Fruit fly (Drosophila melanogaster) whole organism, prepupa: ENCODE data around the gene CG46468.

Experiments
- Blimp-1 ChIP-seq: fragments of 200-800 bp; sonication (Bioruptor generic); optimal IDR thresholded peaks from 3 replicates; lab custom pipeline; 2017; ENCODE audit warnings: missing biosample characterization, missing genetic modification characterization, mild to moderate bottlenecking, moderate library complexity, missing genetic modification reagents
- CG10631 ChIP-seq: fragments of 200-800 bp; sonication (Bioruptor generic); optimal IDR thresholded peaks from 2 replicates; lab custom pipeline; 2016; ENCODE audit warnings: missing biosample characterization, missing genetic modification characterization
- CG10669 ChIP-seq: fragments of 200-800 bp; sonication (Bioruptor generic); optimal IDR thresholded peaks from 3 replicates; lab custom pipeline; 2018; ENCODE audit warnings: missing biosample characterization, mild to moderate bottlenecking, missing genetic modification characterization, moderate library complexity
- CG11762 ChIP-seq: fragments of 200-800 bp; sonication (Bioruptor generic); optimal IDR thresholded peaks from 3 replicates; lab custom pipeline; 2016; ENCODE audit warnings: missing biosample characterization, missing genetic modification characterization; ENCODE audit not compliant: insufficient read depth
- CG11902 ChIP-seq: fragments of 200-800 bp; sonication (Bioruptor generic); optimal IDR thresholded peaks from 3 replicates; lab custom pipeline; 2016; ENCODE audit warnings: missing biosample characterization, missing genetic modification characterization
- CG15336 ChIP-seq: fragments of 200-800 bp; sonication (Bioruptor generic); IDR thresholded peaks from 2 replicates; pipeline ENCODE4 v1.3.6; 2022; ENCODE audit warnings: missing biosample characterization, missing genetic modification characterization
- CG1621 ChIP-seq: fragments of 200-800 bp; sonication (Bioruptor generic); optimal IDR thresholded peaks from 3 replicates; lab custom pipeline; 2018; ENCODE audit warnings: missing biosample characterization, mild to moderate bottlenecking, missing genetic modification characterization
- CG16779 ChIP-seq: fragments of 200-800 bp; sonication (Bioruptor generic); optimal IDR thresholded peaks from 3 replicates; lab custom pipeline; 2017; ENCODE audit warnings: missing biosample characterization, mild to moderate bottlenecking, missing genetic modification characterization
- CG3032 ChIP-seq: fragments of 200-800 bp; optimal IDR thresholded peaks from 2 replicates; lab custom pipeline; 2019; ENCODE audit warnings: missing biosample characterization, mild to moderate bottlenecking, missing genetic modification characterization, moderate library complexity
- CG32006 ChIP-seq: fragments of 200-800 bp; sonication (Bioruptor generic); optimal IDR thresholded peaks from 3 replicates; lab custom pipeline; 2017; ENCODE audit warnings: missing biosample characterization, mild to moderate bottlenecking, missing genetic modification characterization
- CG34406 ChIP-seq: fragments of 200-800 bp; sonication (Bioruptor generic); optimal IDR thresholded peaks from 3 replicates; lab custom pipeline; 2016; ENCODE audit warnings: missing biosample characterization, missing genetic modification characterization
- CG6163 ChIP-seq: fragments of 200-800 bp; sonication (Bioruptor generic); IDR thresholded peaks from 3 replicates; pipeline ENCODE4 v1.3.6; 2022; ENCODE audit warnings: missing biosample characterization, missing genetic modification characterization
- CG6276 ChIP-seq: fragments of 200-800 bp; sonication (Bioruptor generic); optimal IDR thresholded peaks from 2 replicates; lab custom pipeline; 2017; ENCODE audit warnings: missing biosample characterization, mild to moderate bottlenecking, missing genetic modification characterization
- CG6808 ChIP-seq: fragments of 200-800 bp; sonication (Bioruptor generic); optimal IDR thresholded peaks from 3 replicates; lab custom pipeline; 2017; ENCODE audit warnings: missing biosample characterization, missing genetic modification characterization, mild to moderate bottlenecking, moderate library complexity, missing genetic modification reagents
- CG6854 ChIP-seq: fragments of 200-800 bp; sonication (Bioruptor generic); optimal IDR thresholded peaks from 2 replicates; lab custom pipeline; 2017; ENCODE audit warnings: missing biosample characterization, mild to moderate bottlenecking, missing genetic modification characterization
- CG7368 ChIP-seq: fragments of 200-800 bp; sonication (Bioruptor generic); optimal IDR thresholded peaks from 3 replicates; lab custom pipeline; 2016; ENCODE audit warnings: missing biosample characterization, missing genetic modification characterization
- CG8119 ChIP-seq: fragments of 200-800 bp; sonication (Bioruptor generic); IDR thresholded peaks from 3 replicates; pipeline ENCODE4 v1.3.6; 2022; ENCODE audit warnings: missing biosample characterization, missing genetic modification characterization
- CG8319 ChIP-seq: fragments of 200-800 bp; sonication (Bioruptor generic); optimal IDR thresholded peaks from 3 replicates; lab custom pipeline; 2016; ENCODE audit warnings: missing biosample characterization, missing genetic modification characterization
- CG8632 ChIP-seq: fragments of 200-800 bp; sonication (Bioruptor generic); optimal IDR thresholded peaks from 3 replicates; lab custom pipeline; 2016; ENCODE audit warnings: missing biosample characterization, missing genetic modification characterization
- CG9139 ChIP-seq: fragments of 200-800 bp; sonication (Bioruptor generic); optimal IDR thresholded peaks from 3 replicates; lab custom pipeline; 2017; ENCODE audit warnings: missing biosample characterization, mild to moderate bottlenecking, missing genetic modification characterization
- Eip75B ChIP-seq: fragments of 200-800 bp; sonication (Bioruptor generic); optimal IDR thresholded peaks from 3 replicates; lab custom pipeline; 2016; ENCODE audit warnings: missing biosample characterization, missing genetic modification characterization
- Eip78C ChIP-seq: fragments of 200-800 bp; sonication (Bioruptor generic); peaks from one replicate; lab custom pipeline; 2016; ENCODE audit warnings: missing biosample characterization, missing genetic modification characterization
- Eip93F ChIP-seq: fragments of 200-800 bp; sonication (Bioruptor generic); optimal IDR thresholded peaks from 2 replicates; lab custom pipeline; 2016; ENCODE audit warnings: missing biosample characterization, mild to moderate bottlenecking, missing genetic modification characterization
- Ets96B ChIP-seq: fragments of 200-800 bp; optimal IDR thresholded peaks from 2 replicates; lab custom pipeline; 2019; ENCODE audit warnings: missing biosample characterization, mild to moderate bottlenecking, missing genetic modification characterization, moderate library complexity
- Hr38 ChIP-seq: sonication (Bioruptor generic); optimal IDR thresholded peaks from 2 replicates; lab custom pipeline; 2016; ENCODE audit warnings: missing biosample characterization, missing genetic modification characterization
- Hr39 ChIP-seq: fragments of 200-800 bp; sonication (Bioruptor generic); optimal IDR thresholded peaks from 2 replicates; lab custom pipeline; 2016; ENCODE audit warnings: missing biosample characterization, missing genetic modification characterization
- Hr4 ChIP-seq: fragments of 200-800 bp; sonication (Bioruptor generic); optimal IDR thresholded peaks from 3 replicates; lab custom pipeline; 2016; ENCODE audit warnings: missing biosample characterization, missing genetic modification characterization
- Lpt ChIP-seq: fragments of 200-800 bp; sonication (Bioruptor generic); optimal IDR thresholded peaks from 3 replicates; lab custom pipeline; 2016; ENCODE audit warnings: missing biosample characterization, missing genetic modification characterization
- Met ChIP-seq: fragments of 200-800 bp; sonication (Bioruptor generic); optimal IDR thresholded peaks from 3 replicates; lab custom pipeline; 2016; ENCODE audit warnings: missing biosample characterization, missing genetic modification characterization
- OdsH ChIP-seq: fragments of 200-800 bp; sonication (Bioruptor generic); optimal IDR thresholded peaks from 3 replicates; lab custom pipeline; 2016; ENCODE audit warnings: missing biosample characterization, missing genetic modification characterization
- Smox ChIP-seq: fragments of 200-800 bp; sonication (Bioruptor generic); optimal IDR thresholded peaks from 3 replicates; lab custom pipeline; 2016; ENCODE audit warnings: missing biosample characterization, missing genetic modification characterization
- Sox102F ChIP-seq: fragments of 200-800 bp; sonication (Bioruptor generic); optimal IDR thresholded peaks from 2 replicates; lab custom pipeline; 2016; ENCODE audit warnings: missing biosample characterization, mild to moderate bottlenecking, missing genetic modification characterization
- Sox14 ChIP-seq: fragments of 200-800 bp; sonication (Bioruptor generic); optimal IDR thresholded peaks from 3 replicates; lab custom pipeline; 2016; ENCODE audit warnings: missing biosample characterization, missing genetic modification characterization
- Sox15 ChIP-seq: fragments of 200-800 bp; sonication (Bioruptor generic); optimal IDR thresholded peaks from 3 replicates; lab custom pipeline; 2016; ENCODE audit warnings: missing biosample characterization, missing genetic modification characterization
- achi ChIP-seq: fragments of 200-800 bp; sonication (Bioruptor generic); optimal IDR thresholded peaks from 3 replicates; lab custom pipeline; 2016; ENCODE audit warnings: missing biosample characterization, missing genetic modification characterization
- cyc ChIP-seq: fragments of 200-800 bp; sonication (Bioruptor generic); optimal IDR thresholded peaks from 3 replicates; lab custom pipeline; 2016; ENCODE audit warnings: missing biosample characterization, missing genetic modification characterization
- dac ChIP-seq: fragments of 200-800 bp; sonication (Bioruptor generic); optimal IDR thresholded peaks from 2 replicates; lab custom pipeline; 2017; ENCODE audit warnings: missing biosample characterization, mild to moderate bottlenecking, missing genetic modification characterization
- dsx ChIP-seq: fragments of 200-800 bp; optimal IDR thresholded peaks from 3 replicates; lab custom pipeline; 2019; ENCODE audit warnings: missing biosample characterization, mild to moderate bottlenecking, missing genetic modification characterization, moderate library complexity; ENCODE audit not compliant: poor library complexity, severe bottlenecking
- eg ChIP-seq: fragments of 200-800 bp; sonication (Bioruptor generic); IDR thresholded peaks from 3 replicates; pipeline ENCODE4 v1.3.6; 2022; ENCODE audit warnings: missing biosample characterization, missing genetic modification characterization
- esn ChIP-seq: fragments of 200-800 bp; sonication (Bioruptor generic); optimal IDR thresholded peaks from 2 replicates; lab custom pipeline; 2016; ENCODE audit warnings: missing biosample characterization, mild to moderate bottlenecking, missing genetic modification characterization, moderate library complexity
- fd85E ChIP-seq: fragments of 200-800 bp; sonication (Bioruptor generic); optimal IDR thresholded peaks from 3 replicates; lab custom pipeline; 2016; ENCODE audit warnings: missing biosample characterization, missing genetic modification characterization
- fkh ChIP-seq: fragments of 200-800 bp; sonication (Bioruptor generic); optimal IDR thresholded peaks from 3 replicates; lab custom pipeline; 2017; ENCODE audit warnings: missing biosample characterization, mild to moderate bottlenecking, missing genetic modification characterization, moderate library complexity
- lz ChIP-seq: fragments of 200-800 bp; sonication (Bioruptor generic); optimal IDR thresholded peaks from 3 replicates; lab custom pipeline; 2016; ENCODE audit warnings: missing biosample characterization, missing genetic modification characterization
- net ChIP-seq: fragments of 200-800 bp; sonication (Bioruptor generic); optimal IDR thresholded peaks from 3 replicates; lab custom pipeline; 2016; ENCODE audit warnings: missing biosample characterization, missing genetic modification characterization
- pdm3 ChIP-seq: fragments of 200-800 bp; sonication (Bioruptor generic); optimal IDR thresholded peaks from 3 replicates; lab custom pipeline; 2016; ENCODE audit warnings: missing biosample characterization, missing genetic modification characterization
- salr ChIP-seq, 2 experiments: fragments of 200-800 bp; sonication (Bioruptor generic); optimal IDR thresholded peaks; 3 replicates each; lab custom pipeline; 2016 to 2018; ENCODE audit warnings: missing biosample characterization in 2 of 2, missing genetic modification characterization in 2 of 2, mild to moderate bottlenecking in 1 of 2
- spab ChIP-seq: fragments of 200-800 bp; sonication (Bioruptor generic); optimal IDR thresholded peaks from 2 replicates; lab custom pipeline; 2017; ENCODE audit warnings: missing biosample characterization, mild to moderate bottlenecking, missing genetic modification characterization, missing genetic modification reagents
- svp ChIP-seq: fragments of 200-800 bp; sonication (Bioruptor generic); peaks from one replicate; lab custom pipeline; 2016; ENCODE audit warnings: missing biosample characterization, missing genetic modification characterization
- topi ChIP-seq: fragments of 200-800 bp; sonication (Bioruptor generic); optimal IDR thresholded peaks from 3 replicates; lab custom pipeline; 2016; ENCODE audit warnings: missing biosample characterization, missing genetic modification characterization
- vri ChIP-seq: fragments of 200-800 bp; sonication (Bioruptor generic); optimal IDR thresholded peaks from 3 replicates; lab custom pipeline; 2016; ENCODE audit warnings: missing biosample characterization, mild to moderate bottlenecking, missing genetic modification characterization

The CG46468 gene

DNA sequence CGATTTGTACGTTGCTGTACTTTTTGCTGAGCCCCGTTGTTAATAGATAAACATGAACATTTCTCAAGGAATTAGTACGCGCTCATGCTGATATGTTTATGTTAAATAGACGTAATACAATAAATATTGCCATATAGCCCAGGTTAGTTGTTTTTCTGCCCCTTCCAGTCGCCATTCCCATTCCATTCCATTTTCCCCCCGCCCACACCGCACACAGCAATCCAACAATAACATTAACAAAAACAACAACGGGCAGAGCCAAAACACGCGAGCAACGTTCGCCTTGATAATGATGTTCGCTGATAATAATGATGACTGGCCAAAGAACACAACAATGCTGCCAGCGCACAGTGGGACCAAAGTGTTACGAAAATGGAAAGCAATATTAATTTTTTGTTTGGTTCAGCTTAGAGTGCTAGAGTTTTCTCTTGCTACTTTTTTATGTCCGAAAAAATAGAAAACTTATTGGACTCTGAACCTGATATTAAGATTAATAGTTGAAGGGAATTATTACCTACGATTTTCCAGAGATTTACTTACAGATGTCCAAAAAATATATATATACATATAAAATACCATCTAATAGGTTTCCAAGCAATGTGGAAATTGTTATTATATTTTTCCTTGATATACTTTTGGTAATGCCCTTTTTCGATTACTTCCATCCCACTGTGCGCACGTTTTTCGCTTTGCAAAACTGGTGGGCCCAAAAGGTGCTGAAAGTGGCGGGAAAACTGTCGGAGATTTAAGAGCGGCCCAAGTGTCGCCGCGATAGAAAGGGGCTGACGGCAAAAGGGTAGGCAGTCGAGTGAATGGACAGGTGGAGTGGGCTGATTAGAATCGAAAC, 4.6 kb upstream of the CG46468 start:
- TF ChIP-seq dac (GFP tag; lab: Kevin White, UChicago) (peak; percentile 90), pdm3 (GFP tag; lab: Kevin White, UChicago) (peak; percentile 93), CG10669 (peak; percentile 95), CG8319 (GFP tag; lab: Kevin White, UChicago) (peak; percentile 93), Eip75B (GFP tag; lab: Kevin White, UChicago) (peak; percentile 93), CG11762 (GFP tag; lab: Kevin White, UChicago) (peak; percentile 96), vri (GFP tag; lab: Kevin White, UChicago) (peak; percentile 88), CG7368 (GFP tag; lab: Kevin White, UChicago) (peak; percentile 92), Blimp-1 (GFP tag; lab: Kevin White, UChicago) (peak; percentile 88), dsx (GFP tag; lab: Kevin White, UChicago) (peak; percentile 95), Eip93F (GFP tag; lab: Kevin White, UChicago) (peak; percentile 85), CG11902 (GFP tag; lab: Kevin White, UChicago) (peak; percentile 90), salr (GFP tag; optimal IDR thresholded peaks at IDR 0.05; lab: Kevin White, UChicago) (peak; percentile 81 to 99), CG9139 (GFP tag; lab: Kevin White, UChicago) (peak; percentile 90), CG3032 (peak; percentile 96), Eip78C (GFP tag; lab: Kevin White, UChicago) (peak; percentile 99), CG6276 (GFP tag; lab: Kevin White, UChicago) (peak; percentile 98), CG6854 (GFP tag; lab: Kevin White, UChicago) (peak; percentile 89), lz (GFP tag; lab: Kevin White, UChicago) (peak; percentile 94), CG6163 (peak; percentile 90), CG8119 (GFP tag; lab: Robert Waterston, UW) (peak; percentile 97), Smox (GFP tag; lab: Kevin White, UChicago) (peak; percentile 96), CG15336 (GFP tag; lab: Robert Waterston, UW) (peak; percentile 95), CG6808 (peak; percentile 99), fkh (GFP tag; lab: Kevin White, UChicago) (peak; percentile 70), OdsH (GFP tag; lab: Kevin White, UChicago) (peak; percentile 97), Hr39 (peak; percentile 87), topi (peak; percentile 95), eg (GFP tag; lab: Robert Waterston, UW) (peak; percentile 92), Ets96B (tag; lab: Kevin White, UChicago) (peak; percentile 96), net (GFP tag; lab: Kevin White, UChicago) (peak; percentile 97), Met (GFP tag; lab: Kevin White, UChicago) (peak; percentile 96), CG16779 (tag; lab: Kevin White, UChicago) (peak; percentile 96), CG8632 (GFP tag; lab: Kevin White, UChicago) (peak; percentile 96), Hr38 (GFP tag; lab: Kevin White, UChicago) (no peak), spab (GFP tag; lab: Kevin White, UChicago) (peak; percentile 98), CG10631 (GFP tag; lab: Kevin White, UChicago) (peak; percentile 96), CG1621 (tag; lab: Kevin White, UChicago) (peak; percentile 90), fd85E (GFP tag; lab: Kevin White, UChicago) (peak; percentile 88), CG32006 (GFP tag; lab: Kevin White, UChicago) (peak; percentile 98), svp (GFP tag; lab: Kevin White, UChicago) (peak; percentile 97), Sox102F (GFP tag; lab: Kevin White, UChicago) (peak; percentile 94), Sox15 (GFP tag; lab: Kevin White, UChicago) (peak; percentile 89), Hr4 (GFP tag; lab: Kevin White, UChicago) (peak; percentile 92), CG34406 (GFP tag; lab: Kevin White, UChicago) (peak; percentile 97), Sox14 (GFP tag; lab: Kevin White, UChicago) (peak; percentile 93), esn (GFP tag; lab: Kevin White, UChicago) (peak; percentile 97), Lpt (peak; percentile 96), achi (peak; percentile 97), cyc (GFP tag; lab: Kevin White, UChicago) (peak; percentile 90)
